Fruit fly (Drosophila melanogaster) whole organism, pupa: ENCODE data around the gene ND-75.

Experiments
- CG10348 ChIP-seq: fragments of 200-800 bp; sonication (Bioruptor generic); IDR thresholded peaks from 2 replicates; pipeline ENCODE4 v1.3.6; 2022; ENCODE audit warnings: missing biosample characterization, missing genetic modification characterization
- CG12605 ChIP-seq: fragments of 200-800 bp; sonication (Bioruptor generic); IDR thresholded peaks from 2 replicates; pipeline ENCODE4 v1.3.6; 2022; ENCODE audit warnings: missing biosample characterization, missing genetic modification characterization
- CG13204 ChIP-seq: fragments of 200-800 bp; sonication (Bioruptor generic); optimal IDR thresholded peaks from 2 replicates; lab custom pipeline; 2018; ENCODE audit warnings: missing biosample characterization, mild to moderate bottlenecking, missing genetic modification characterization, moderate library complexity
- CG14655 ChIP-seq: fragments of 200-800 bp; sonication (Bioruptor generic); optimal IDR thresholded peaks from 3 replicates; lab custom pipeline; 2017; ENCODE audit warnings: mild to moderate bottlenecking, missing biosample characterization, missing genetic modification reagents, missing genetic modification characterization
- CG15710 ChIP-seq: fragments of 200-800 bp; sonication (Bioruptor generic); optimal IDR thresholded peaks from 2 replicates; lab custom pipeline; 2018; ENCODE audit warnings: missing biosample characterization, mild to moderate bottlenecking, missing genetic modification characterization, moderate library complexity
- CG17806 ChIP-seq: fragments of 200-800 bp; sonication (Bioruptor generic); optimal IDR thresholded peaks from 2 replicates; lab custom pipeline; 2018; ENCODE audit warnings: missing biosample characterization, mild to moderate bottlenecking, missing genetic modification characterization, moderate library complexity
- CG32121 ChIP-seq: fragments of 200-800 bp; sonication (Bioruptor generic); IDR thresholded peaks from 2 replicates; pipeline ENCODE4 v1.3.6; 2022; ENCODE audit warnings: missing biosample characterization, missing genetic modification characterization
- CG34367 ChIP-seq: fragments of 200-800 bp; sonication (Bioruptor generic); optimal IDR thresholded peaks from 2 replicates; lab custom pipeline; 2018; ENCODE audit warnings: missing biosample characterization, mild to moderate bottlenecking, missing genetic modification characterization
- CG4496 ChIP-seq: fragments of 200-800 bp; sonication (Bioruptor generic); IDR thresholded peaks from 3 replicates; pipeline ENCODE4 v1.3.6; 2022; ENCODE audit warnings: missing biosample characterization, missing genetic modification characterization
- CG8159 ChIP-seq: fragments of 200-800 bp; sonication (Bioruptor generic); optimal IDR thresholded peaks from 3 replicates; lab custom pipeline; 2018; ENCODE audit warnings: missing biosample characterization, mild to moderate bottlenecking, missing genetic modification characterization, moderate library complexity
- CG8301 ChIP-seq: fragments of 200-800 bp; sonication (Bioruptor generic); optimal IDR thresholded peaks from 2 replicates; lab custom pipeline; 2018; ENCODE audit warnings: missing biosample characterization, mild to moderate bottlenecking, missing genetic modification characterization
- CG9948 ChIP-seq: fragments of 200-800 bp; sonication (Bioruptor generic); optimal IDR thresholded peaks from 2 replicates; lab custom pipeline; 2018; ENCODE audit warnings: missing biosample characterization, mild to moderate bottlenecking, missing genetic modification characterization, moderate library complexity
- D1 ChIP-seq: fragments of 200-800 bp; sonication (Bioruptor generic); optimal IDR thresholded peaks from 2 replicates; lab custom pipeline; 2018; ENCODE audit warnings: missing biosample characterization, mild to moderate bottlenecking, missing genetic modification characterization, moderate library complexity
- EcR ChIP-seq: fragments of 200-800 bp; sonication (Bioruptor generic); optimal IDR thresholded peaks from 3 replicates; lab custom pipeline; 2019; ENCODE audit warnings: missing biosample characterization, missing genetic modification characterization, mild to moderate bottlenecking, moderate library complexity, missing genetic modification reagents
- Ets98B ChIP-seq: fragments of 200-800 bp; sonication (Bioruptor generic); IDR thresholded peaks from 2 replicates; pipeline ENCODE4 v1.3.6; 2022; ENCODE audit warnings: missing biosample characterization, missing genetic modification characterization
- Pif1A ChIP-seq: fragments of 200-800 bp; sonication (Bioruptor generic); optimal IDR thresholded peaks from 3 replicates; lab custom pipeline; 2016; ENCODE audit warnings: missing biosample characterization, missing genetic modification characterization
- Pif1B ChIP-seq: fragments of 200-800 bp; sonication (Bioruptor generic); optimal IDR thresholded peaks from 3 replicates; lab custom pipeline; 2016; ENCODE audit warnings: missing biosample characterization, missing genetic modification characterization
- Snoo ChIP-seq: fragments of 200-800 bp; sonication (Bioruptor generic); optimal IDR thresholded peaks from 3 replicates; lab custom pipeline; 2017; ENCODE audit warnings: missing biosample characterization, mild to moderate bottlenecking, missing genetic modification characterization, inconsistent platforms
- fd96Ca ChIP-seq: fragments of 200-800 bp; sonication (Bioruptor generic); IDR thresholded peaks from 3 replicates; pipeline ENCODE4 v1.3.6; 2022; ENCODE audit warnings: missing biosample characterization, missing genetic modification characterization
- gl ChIP-seq: fragments of 200-800 bp; sonication (Bioruptor generic); optimal IDR thresholded peaks from 2 replicates; lab custom pipeline; 2018; ENCODE audit warnings: missing biosample characterization, mild to moderate bottlenecking, missing genetic modification characterization
- rn ChIP-seq: fragments of 200-800 bp; sonication (Bioruptor generic); IDR thresholded peaks from 2 replicates; pipeline ENCODE4 v1.3.6; 2022; ENCODE audit warnings: missing biosample characterization, missing genetic modification characterization

The ND-75 gene

DNA sequence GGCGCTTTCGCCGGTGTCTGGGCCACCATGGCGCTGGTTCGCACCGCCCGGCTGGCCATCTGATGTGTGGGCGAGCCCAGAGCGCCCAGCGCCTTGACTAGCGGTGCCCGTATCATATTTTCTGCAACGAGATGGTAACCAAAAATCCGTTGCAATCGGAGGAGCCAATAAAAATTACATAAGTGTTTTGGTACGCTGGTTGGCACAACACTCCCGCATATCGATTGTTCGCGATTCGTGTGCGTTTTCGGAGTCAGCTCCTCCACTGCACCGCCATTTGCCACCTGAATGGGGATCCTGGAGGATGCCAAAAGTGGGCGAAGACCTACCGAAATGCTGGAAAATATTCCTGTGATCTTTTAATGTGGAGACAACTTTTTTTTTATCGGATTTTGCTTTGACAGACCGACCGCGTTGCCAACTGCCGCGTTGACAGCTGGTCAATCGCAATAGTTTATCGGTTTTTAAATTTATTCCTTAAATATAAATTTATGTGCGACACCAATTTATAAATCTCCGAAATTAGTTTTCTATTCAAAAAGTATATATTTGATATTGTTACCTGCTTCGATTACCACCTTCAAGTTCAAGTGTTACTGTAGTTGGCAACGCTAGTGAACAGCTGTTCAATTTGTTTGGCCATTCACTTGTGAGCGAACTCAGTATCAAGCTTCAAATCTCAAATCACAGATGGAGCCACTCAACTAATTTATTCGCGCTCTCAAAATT is at the start of gene ND-75:
TSS of gene ND-75 (minus strand) at position 420 of the 729 bp plus-strand sequence.
- TF ChIP-seq CG34367 (tag; lab: Kevin White, UChicago) (no peak), Pif1B (GFP tag; lab: Kevin White, UChicago) (no peak), CG8301 (tag; lab: Kevin White, UChicago) (no peak), CG17806 (tag; lab: Kevin White, UChicago) (no peak), Pif1A (GFP tag; lab: Kevin White, UChicago) (no peak), CG32121 (GFP tag; lab: Robert Waterston, UW) (no peak), D1 (tag; lab: Kevin White, UChicago) (no peak), CG8159 (tag; lab: Kevin White, UChicago) (no peak), CG10348 (GFP tag; lab: Robert Waterston, UW) (no peak), Snoo (tag; lab: Kevin White, UChicago) (no peak), Ets98B (no peak), CG13204 (GFP tag; lab: Kevin White, UChicago) (no peak), fd96Ca (GFP tag; lab: Robert Waterston, UW) (no peak), EcR (GFP tag; lab: Kevin White, UChicago) (no peak), CG12605 (GFP tag; lab: Robert Waterston, UW) (no peak)

DNA sequence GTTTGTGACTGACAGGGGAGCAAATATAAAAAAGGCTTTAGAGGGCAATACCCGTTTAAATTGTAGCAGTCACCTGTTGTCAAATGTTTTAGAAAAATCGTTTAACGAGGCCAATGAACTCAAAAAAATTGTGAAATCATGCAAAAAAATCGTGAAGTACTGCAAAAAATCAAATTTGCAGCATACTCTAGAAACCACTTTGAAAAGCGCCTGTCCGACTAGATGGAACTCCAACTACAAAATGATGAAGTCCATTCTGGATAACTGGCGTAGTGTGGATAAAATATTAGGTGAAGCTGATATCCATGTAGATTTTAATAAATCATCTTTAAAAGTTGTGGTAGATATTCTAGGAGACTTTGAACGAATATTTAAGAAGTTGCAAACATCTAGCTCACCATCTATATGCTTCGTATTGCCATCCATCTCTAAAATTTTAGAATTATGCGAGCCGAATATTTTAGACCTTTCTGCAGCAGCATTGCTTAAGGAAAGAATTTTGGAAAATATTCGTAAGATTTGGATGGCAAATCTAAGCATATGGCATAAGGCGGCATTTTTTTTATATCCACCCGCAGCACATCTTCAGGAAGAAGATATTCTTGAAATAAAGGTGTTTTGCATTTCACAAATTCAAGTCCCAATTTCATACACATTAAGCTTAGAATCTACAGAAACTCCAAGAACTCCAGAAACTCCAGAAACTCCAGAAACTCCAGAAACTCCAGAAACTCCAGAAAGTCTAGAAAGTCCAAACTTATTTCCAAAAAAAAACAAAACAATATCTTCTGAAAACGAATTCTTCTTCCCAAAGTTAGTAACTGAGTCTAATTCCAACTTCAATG is 43.2 kb upstream of the ND-75 start:
- TF ChIP-seq D1 (tag; lab: Kevin White, UChicago) (no peak), CG15710 (tag; lab: Kevin White, UChicago) (no peak), rn (no peak), gl (no peak), CG4496 (GFP tag; lab: Robert Waterston, UW) (no peak), CG34367 (tag; lab: Kevin White, UChicago) (no peak), Snoo (tag; lab: Kevin White, UChicago) (no peak), CG8159 (tag; lab: Kevin White, UChicago) (no peak), CG13204 (GFP tag; lab: Kevin White, UChicago) (no peak)

DNA sequence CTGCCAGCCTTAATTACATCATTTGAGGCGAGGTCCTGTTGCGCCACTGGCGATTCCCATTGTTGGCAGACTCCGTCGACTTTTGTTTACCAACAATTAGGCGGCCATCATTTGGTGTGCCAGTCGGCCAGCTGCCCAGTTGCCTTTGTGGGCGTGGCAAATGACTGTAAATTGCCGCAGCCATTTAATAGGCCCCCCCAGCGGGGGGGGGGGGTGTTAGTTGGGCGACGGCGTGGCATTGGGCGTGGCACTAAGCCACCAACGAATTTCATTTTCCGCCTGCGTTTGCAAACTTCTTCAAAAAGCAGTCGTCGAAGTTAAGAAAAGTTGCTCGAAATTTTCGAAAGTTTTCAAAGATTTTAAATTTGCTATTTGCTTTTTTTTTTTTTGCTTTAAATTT is 35.4 kb upstream of the ND-75 start:
- no peak for TF ChIP-seq CG32121 (GFP tag; lab: Robert Waterston, UW)
- TF ChIP-seq Pif1B (GFP tag; lab: Kevin White, UChicago): no peak
- no peak for TF ChIP-seq CG14655 (GFP tag; lab: Kevin White, UChicago)
- TF ChIP-seq CG4496 (GFP tag; lab: Robert Waterston, UW): no peak
- no peak for TF ChIP-seq Pif1A (GFP tag; lab: Kevin White, UChicago)
- TF ChIP-seq CG10348 (GFP tag; lab: Robert Waterston, UW): no peak
- TF ChIP-seq fd96Ca (GFP tag; lab: Robert Waterston, UW): no peak
- no peak for TF ChIP-seq gl
- TF ChIP-seq rn: no peak
- no peak for TF ChIP-seq CG9948 (tag; lab: Kevin White, UChicago)
- no peak for TF ChIP-seq CG13204 (GFP tag; lab: Kevin White, UChicago)
- TF ChIP-seq CG12605 (GFP tag; lab: Robert Waterston, UW): no peak

DNA sequence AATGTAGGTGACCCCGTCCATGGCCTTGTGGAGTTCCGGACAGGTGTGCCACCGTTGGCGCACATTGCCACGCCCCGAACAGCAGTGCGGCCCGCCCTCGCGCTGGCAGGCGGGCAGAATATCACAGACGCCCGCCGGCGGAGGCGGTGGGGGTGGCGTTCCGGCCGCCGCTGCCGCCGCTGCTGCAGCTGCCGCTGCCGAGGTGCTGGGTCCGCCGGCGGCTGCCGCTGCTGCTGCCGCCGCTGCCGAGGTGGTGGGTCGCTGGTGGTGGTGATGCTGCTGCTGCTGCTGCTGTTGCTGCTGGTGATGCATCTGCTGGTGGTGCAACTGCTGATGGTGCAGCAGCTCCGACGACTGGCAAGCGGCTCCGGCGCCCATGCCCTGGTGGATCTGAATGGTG is 33.6 kb upstream of the ND-75 start:
- TF ChIP-seq CG12605 (GFP tag; lab: Robert Waterston, UW) (no peak), CG8159 (tag; lab: Kevin White, UChicago) (no peak), CG13204 (GFP tag; lab: Kevin White, UChicago) (no peak), rn (no peak), gl (no peak), D1 (tag; lab: Kevin White, UChicago) (no peak), CG9948 (tag; lab: Kevin White, UChicago) (no peak), CG34367 (tag; lab: Kevin White, UChicago) (no peak), CG4496 (GFP tag; lab: Robert Waterston, UW) (no peak), Snoo (tag; lab: Kevin White, UChicago) (no peak), Pif1A (GFP tag; lab: Kevin White, UChicago) (no peak), Ets98B (no peak), fd96Ca (GFP tag; lab: Robert Waterston, UW) (no peak), Pif1B (GFP tag; lab: Kevin White, UChicago) (no peak), CG32121 (GFP tag; lab: Robert Waterston, UW) (no peak), CG17806 (tag; lab: Kevin White, UChicago) (no peak), CG14655 (GFP tag; lab: Kevin White, UChicago) (no peak)

DNA sequence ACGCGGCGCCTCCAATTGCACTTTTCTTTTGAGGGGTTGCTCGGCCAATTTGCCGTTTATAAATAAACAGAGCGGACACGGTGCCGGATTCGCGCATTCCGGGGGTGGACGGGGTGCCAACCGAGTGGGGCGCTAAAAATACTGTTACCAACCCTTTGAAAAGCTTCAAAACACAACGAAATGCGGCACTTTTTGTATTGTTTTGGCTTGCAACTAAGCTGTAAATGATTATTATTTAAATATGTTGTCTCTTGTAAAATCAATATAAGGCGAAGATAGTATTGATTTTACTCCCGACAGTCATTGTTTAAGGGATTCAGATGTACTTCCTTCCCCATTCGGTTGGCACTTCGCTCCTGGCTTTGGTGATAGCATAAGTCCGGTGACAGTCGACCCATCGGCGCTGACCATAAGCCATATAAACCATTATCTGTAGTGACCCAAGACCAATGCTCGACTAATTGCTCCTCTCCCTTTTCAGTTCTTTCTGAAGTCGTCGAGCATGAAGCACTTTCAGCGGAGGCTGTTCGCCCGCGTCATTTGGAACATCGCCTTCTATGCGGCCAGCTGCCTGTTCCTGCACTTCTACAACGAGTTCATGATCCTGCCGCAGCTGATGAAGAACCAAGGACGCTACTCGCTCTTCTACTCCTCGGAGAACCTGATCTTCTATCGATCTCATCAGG is 22.5 kb upstream of the ND-75 start, which contains the start of gene CG15343:
TSS of gene CG15343 (minus strand) at position 8 of the 686 bp plus-strand sequence.
- TF ChIP-seq CG14655 (GFP tag; lab: Kevin White, UChicago) (peak; percentile 51), Pif1A (GFP tag; lab: Kevin White, UChicago) (peak; percentile 36), CG34367 (tag; lab: Kevin White, UChicago) (peak; percentile 20), Snoo (tag; lab: Kevin White, UChicago) (peak; percentile 44), CG15710 (tag; lab: Kevin White, UChicago) (peak; percentile 47), rn (no peak), CG32121 (GFP tag; lab: Robert Waterston, UW) (peak; percentile 21; the same call in 1 of the 2 replicates), CG12605 (GFP tag; lab: Robert Waterston, UW) (no peak), gl (no peak), CG17806 (tag; lab: Kevin White, UChicago) (peak; percentile 11), Ets98B (peak; percentile 19; the same call in 1 of the 2 replicates), CG8159 (tag; lab: Kevin White, UChicago) (peak; percentile 58), CG9948 (tag; lab: Kevin White, UChicago) (peak; percentile 43), CG8301 (tag; lab: Kevin White, UChicago) (peak; percentile 34), fd96Ca (GFP tag; lab: Robert Waterston, UW) (peak; percentile 43; the same call in 1 of the 3 replicates)
